Worm (Caenorhabditis elegans): ENCODE data around the gene nlp-53.

nlp-53 gene

ce11 chrX:13653573-13653972 is 34.9 kb downstream of the nlp-53 start (continued):
- TF ChIP-seq aptf-2 (GFP tag; conservative IDR thresholded peaks at IDR 0.05) = no peak
- no peak for TF ChIP-seq mcd-1 (GFP tag; IDR thresholded peaks at IDR 0.05)
- peak; percentile 59 for TF ChIP-seq chd-7 (tag; optimal IDR thresholded peaks at IDR 0.05)
- peak; percentile 92 for TF ChIP-seq pbrm-1 (GFP tag; IDR thresholded peaks at IDR 0.05)
- no peak for TF ChIP-seq ztf-28 (GFP tag; IDR thresholded peaks at IDR 0.05)
- no peak for TF ChIP-seq dpl-1 (GFP tag; optimal IDR thresholded peaks at IDR 0.05)
- TF ChIP-seq snpc-1.1 (tag; optimal IDR thresholded peaks at IDR 0.05; ENCODE audit: insufficient read depth) = peak; percentile 60
- peak; percentile 21 for TF ChIP-seq atf-7 (tag; optimal IDR thresholded peaks at IDR 0.05)
- no peak for TF ChIP-seq F22D6.2 (tag; optimal IDR thresholded peaks at IDR 0.05)
- TF ChIP-seq attf-5 (GFP tag; optimal IDR thresholded peaks at IDR 0.05) = peak; percentile 39
- TF ChIP-seq hsf-1 (GFP tag; IDR thresholded peaks at IDR 0.05) = 0 out of 2 replicates have a peak, but pooled peaks have one; percentile 12
- TF ChIP-seq cebp-2 (GFP tag; IDR thresholded peaks at IDR 0.05) = no peak
- TF ChIP-seq him-1 (tag; optimal IDR thresholded peaks at IDR 0.05) = peak; percentile 83
- TF ChIP-seq nhr-179 (tag; optimal IDR thresholded peaks at IDR 0.05) = peak; percentile 30
- TF ChIP-seq snpc-3.4 (tag; optimal IDR thresholded peaks at IDR 0.05) = peak; percentile 42
- no peak for TF ChIP-seq Y67H2A.10 (GFP tag; conservative IDR thresholded peaks at IDR 0.05)
- TF ChIP-seq cebp-1 (GFP tag; IDR thresholded peaks at IDR 0.05) = peak; percentile 62; the same call in 1 of the 2 replicates
- no peak for TF ChIP-seq cebp-1 (tag; optimal IDR thresholded peaks at IDR 0.05)

- TF ChIP-seq C06A6.2 (GFP tag; conservative IDR thresholded peaks at IDR 0.05) (no peak), rpc-1 (optimal IDR thresholded peaks at IDR 0.05) (no peak), rpc-1 (tag; optimal IDR thresholded peaks at IDR 0.05) (no peak), K11D2.4 (GFP tag; IDR thresholded peaks at IDR 0.05) (no peak), sptf-2 (GFP tag; optimal IDR thresholded peaks at IDR 0.05) (no peak), mcd-1 (GFP tag; IDR thresholded peaks at IDR 0.05) (no peak), F57A8.1 (GFP tag; optimal IDR thresholded peaks at IDR 0.05) (no peak), nhr-120 (GFP tag; IDR thresholded peaks at IDR 0.05) (no peak)
Measured at ce11 chrX:13654276-13654675, 35.6 kb downstream of the nlp-53 start.

ce11 chrX:13655769-13656168 is 37.1 kb downstream of the nlp-53 start:
- TF ChIP-seq F49E8.2 (tag; optimal IDR thresholded peaks at IDR 0.05; ENCODE audit: insufficient read depth) (peak; percentile 9), B0261.1 (tag; optimal IDR thresholded peaks at IDR 0.05) (peak; percentile 78), hmg-1.2 (GFP tag; IDR thresholded peaks at IDR 0.05) (peak; percentile 60), C06A6.2 (GFP tag; conservative IDR thresholded peaks at IDR 0.05) (no peak), pha-4 (tag; optimal IDR thresholded peaks at IDR 0.05) (no peak), die-1 (tag; optimal IDR thresholded peaks at IDR 0.05) (peak; percentile 56), athp-1 (tag; optimal IDR thresholded peaks at IDR 0.05) (peak; percentile 2), snpc-1.3 (tag; optimal IDR thresholded peaks at IDR 0.05; ENCODE audit: insufficient read depth) (peak; percentile 37), ZK185.1 (tag; optimal IDR thresholded peaks at IDR 0.05; ENCODE audit: poor library complexity, severe bottlenecking) (no peak), him-1 (tag; optimal IDR thresholded peaks at IDR 0.05) (peak; percentile 55), ztf-18 (tag; optimal IDR thresholded peaks at IDR 0.05) (peak; percentile 13), hlh-12 (tag; optimal IDR thresholded peaks at IDR 0.05) (peak; percentile 18), nhr-80 (tag; optimal IDR thresholded peaks at IDR 0.05) (peak; percentile 5), tbp1 (GFP tag; optimal IDR thresholded peaks at IDR 0.05) (peak; percentile 91), ztf-25 (GFP tag; IDR thresholded peaks at IDR 0.05) (0 out of 2 replicates have a peak, but pooled peaks have one; percentile 39), dox-1 (GFP tag; IDR thresholded peaks at IDR 0.05) (peak; percentile 41; the same call in 1 of the 2 replicates), rpc-1 (optimal IDR thresholded peaks at IDR 0.05) (peak; percentile 68), rpc-1 (tag; optimal IDR thresholded peaks at IDR 0.05) (peak; percentile 85), chd-7 (tag; optimal IDR thresholded peaks at IDR 0.05) (no peak), madf-6 (GFP tag; IDR thresholded peaks at IDR 0.05) (0 out of 2 replicates have a peak, but pooled peaks have one; percentile 8), ztf-28 (GFP tag; IDR thresholded peaks at IDR 0.05) (no peak), lin-26 (GFP tag; IDR thresholded peaks at IDR 0.05) (peak; percentile 76), snpc-4 (GFP tag; optimal IDR thresholded peaks at IDR 0.05) (no peak), snpc-4 (tag; optimal IDR thresholded peaks at IDR 0.05) (peak in 2 of 4 experiments; percentile 5 to 69), D2030.7 (GFP tag; IDR thresholded peaks at IDR 0.05) (peak; percentile 29; the same call in 1 of the 2 replicates), lin-54 (GFP tag; optimal IDR thresholded peaks at IDR 0.05) (no peak), dpl-1 (GFP tag; optimal IDR thresholded peaks at IDR 0.05) (no peak), cebp-1 (GFP tag; IDR thresholded peaks at IDR 0.05) (no peak), cebp-1 (tag; optimal IDR thresholded peaks at IDR 0.05) (peak; percentile 26), snpc-1.1 (tag; optimal IDR thresholded peaks at IDR 0.05; ENCODE audit: insufficient read depth) (peak; percentile 40)
